Worm (Caenorhabditis elegans): Measurements from ENCODE around the gene nhr-20.

DNA sequence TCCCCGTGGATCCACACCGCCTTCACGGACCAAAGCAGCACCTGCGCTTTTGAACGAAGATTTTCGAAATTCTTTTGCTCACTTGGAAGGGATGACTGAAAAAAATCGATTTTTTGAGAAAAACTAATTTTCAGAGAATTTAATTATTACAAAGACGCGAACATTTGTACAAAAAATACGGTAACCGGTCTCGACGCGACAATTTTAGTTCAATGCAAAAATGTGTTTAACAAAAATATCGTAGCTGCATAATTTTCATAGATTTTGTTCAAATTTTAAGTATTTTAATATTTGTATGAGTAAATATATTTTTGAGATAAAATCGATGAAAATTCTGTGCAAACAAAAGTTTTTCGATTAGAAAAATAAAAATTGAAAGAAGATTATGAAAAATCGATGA is 30.0 kb upstream of the nhr-20 start, which contains the start of gene T08A11.1:
- TF ChIP-seq dmd-4 (tag; optimal IDR thresholded peaks at IDR 0.05; ENCODE audit: borderline replicate concordance): no peak
- no peak for TF ChIP-seq pha-2 (tag; optimal IDR thresholded peaks at IDR 0.05)
- TF ChIP-seq ceh-22 (tag; optimal IDR thresholded peaks at IDR 0.05): no peak

Measured in whole organism, late embryonic.